Worm (Caenorhabditis elegans): Measurements from ENCODE around the gene K04G11.3.

The K04G11.3 gene

DNA sequence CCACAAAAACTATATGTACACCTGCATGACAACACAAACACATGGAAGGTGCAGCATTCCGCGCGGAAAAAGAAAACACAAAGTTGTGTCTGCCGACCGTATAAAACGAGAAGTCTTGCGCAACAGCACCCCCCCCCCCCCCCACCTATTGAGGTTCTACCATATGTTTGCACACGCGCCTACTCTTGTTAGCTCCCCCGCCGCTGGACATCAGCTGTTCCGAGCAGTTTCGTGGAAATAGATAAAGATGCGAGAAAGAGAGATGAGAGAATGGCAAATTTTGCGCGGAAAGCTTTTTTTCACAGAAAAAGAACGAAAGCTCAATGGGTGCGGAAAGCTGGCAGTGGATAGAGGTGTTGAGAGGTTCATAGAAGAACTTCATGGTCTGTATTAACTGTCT lies 11.9 kb downstream of the K04G11.3 start:
- TF ChIP-seq tbx-11 (GFP tag; IDR thresholded peaks at IDR 0.05), result no peak
- TF ChIP-seq ets-7 (tag; optimal IDR thresholded peaks at IDR 0.05), result no peak
- TF ChIP-seq hnd-1 (tag; optimal IDR thresholded peaks at IDR 0.05), result no peak
- TF ChIP-seq F13C5.2 (tag; optimal IDR thresholded peaks at IDR 0.05), result no peak
- no peak for TF ChIP-seq tbx-37 (GFP tag; conservative IDR thresholded peaks at IDR 0.05)
- no peak for TF ChIP-seq pes-1 (GFP tag; IDR thresholded peaks at IDR 0.05)
- no peak for TF ChIP-seq ama-1 (optimal IDR thresholded peaks at IDR 0.05)
- TF ChIP-seq hmg-4 (GFP tag; optimal IDR thresholded peaks at IDR 0.05), result no peak
- no peak for TF ChIP-seq scrt-1 (GFP tag; IDR thresholded peaks at IDR 0.05)
- TF ChIP-seq ceh-36 (tag; optimal IDR thresholded peaks at IDR 0.05), result no peak
- TF ChIP-seq B0310.2 (tag; optimal IDR thresholded peaks at IDR 0.05), result no peak
- TF ChIP-seq flt-1 (GFP tag; IDR thresholded peaks at IDR 0.05), result no peak
- TF ChIP-seq sea-1 (GFP tag; conservative IDR thresholded peaks at IDR 0.05), result no peak
- no peak for TF ChIP-seq tra-4 (tag; optimal IDR thresholded peaks at IDR 0.05)
- TF ChIP-seq aly-1 (tag; optimal IDR thresholded peaks at IDR 0.05), result no peak
- TF ChIP-seq hmbx-1 (tag; optimal IDR thresholded peaks at IDR 0.05), result no peak

DNA sequence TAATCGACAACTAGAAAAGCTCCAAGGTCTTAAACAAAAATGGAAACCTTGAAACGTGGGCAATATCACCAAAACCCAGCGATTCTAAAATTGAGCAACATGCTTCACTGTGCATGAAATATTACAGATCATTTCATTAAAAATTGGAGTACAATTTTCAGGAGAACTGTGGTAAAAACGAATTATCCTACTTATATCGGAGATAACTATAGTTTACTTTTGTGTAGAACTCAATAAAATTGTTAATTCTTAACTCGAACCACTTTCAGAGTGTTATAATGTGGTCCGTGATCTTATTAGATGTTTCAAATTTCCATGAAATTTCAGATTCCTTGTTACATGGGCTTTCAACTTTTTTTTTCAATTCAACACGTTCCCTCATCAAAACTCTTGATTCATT lies 12.3 kb downstream of the K04G11.3 start, which contains the start of gene K04G11.1:
Gene K04G11.1 (plus strand): TSS at position 301 of the 400 bp plus-strand sequence.
- no peak for TF ChIP-seq ama-1 (optimal IDR thresholded peaks at IDR 0.05)
- TF ChIP-seq hmbx-1 (tag; optimal IDR thresholded peaks at IDR 0.05), result no peak
- no peak for TF ChIP-seq ets-7 (tag; optimal IDR thresholded peaks at IDR 0.05)
- no peak for TF ChIP-seq hmg-4 (GFP tag; optimal IDR thresholded peaks at IDR 0.05)
- TF ChIP-seq pes-1 (GFP tag; IDR thresholded peaks at IDR 0.05), result no peak
- no peak for TF ChIP-seq sea-1 (GFP tag; conservative IDR thresholded peaks at IDR 0.05)
- no peak for TF ChIP-seq F13C5.2 (tag; optimal IDR thresholded peaks at IDR 0.05)
- TF ChIP-seq aly-1 (tag; optimal IDR thresholded peaks at IDR 0.05), result no peak

DNA sequence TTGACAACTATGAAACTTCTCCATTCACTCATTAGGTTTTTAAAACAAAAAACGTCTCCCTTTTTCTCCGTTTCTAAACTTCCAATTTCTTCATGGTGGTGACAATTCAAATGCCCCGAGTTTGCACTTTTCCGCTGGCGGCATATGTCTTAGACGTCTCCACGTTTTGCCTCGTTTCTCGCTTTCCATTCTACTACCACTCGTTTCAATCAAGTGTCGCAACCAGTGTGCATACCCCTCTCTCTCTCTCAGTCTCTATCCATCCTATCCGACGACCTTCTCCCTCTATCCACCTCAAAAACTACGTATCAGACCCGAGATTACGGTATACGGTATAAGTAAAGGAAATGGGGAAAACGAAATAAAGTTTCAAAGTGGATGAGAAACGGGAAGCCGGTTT lies 13.3 kb downstream of the K04G11.3 start:
- TF ChIP-seq tbx-11 (GFP tag; IDR thresholded peaks at IDR 0.05) (no peak), flt-1 (GFP tag; IDR thresholded peaks at IDR 0.05) (no peak), hnd-1 (tag; optimal IDR thresholded peaks at IDR 0.05) (no peak), B0310.2 (tag; optimal IDR thresholded peaks at IDR 0.05) (no peak), tra-4 (tag; optimal IDR thresholded peaks at IDR 0.05) (no peak), hmg-4 (GFP tag; optimal IDR thresholded peaks at IDR 0.05) (no peak), scrt-1 (GFP tag; IDR thresholded peaks at IDR 0.05) (no peak), hmbx-1 (tag; optimal IDR thresholded peaks at IDR 0.05) (no peak), ets-7 (tag; optimal IDR thresholded peaks at IDR 0.05) (no peak), ceh-13 (GFP tag; optimal IDR thresholded peaks at IDR 0.05) (no peak), pes-1 (GFP tag; IDR thresholded peaks at IDR 0.05) (no peak), sea-1 (GFP tag; conservative IDR thresholded peaks at IDR 0.05) (no peak), ceh-36 (tag; optimal IDR thresholded peaks at IDR 0.05) (no peak), aly-1 (tag; optimal IDR thresholded peaks at IDR 0.05) (no peak), ama-1 (optimal IDR thresholded peaks at IDR 0.05) (no peak), F13C5.2 (tag; optimal IDR thresholded peaks at IDR 0.05) (no peak), tbx-37 (GFP tag; conservative IDR thresholded peaks at IDR 0.05) (no peak)

DNA sequence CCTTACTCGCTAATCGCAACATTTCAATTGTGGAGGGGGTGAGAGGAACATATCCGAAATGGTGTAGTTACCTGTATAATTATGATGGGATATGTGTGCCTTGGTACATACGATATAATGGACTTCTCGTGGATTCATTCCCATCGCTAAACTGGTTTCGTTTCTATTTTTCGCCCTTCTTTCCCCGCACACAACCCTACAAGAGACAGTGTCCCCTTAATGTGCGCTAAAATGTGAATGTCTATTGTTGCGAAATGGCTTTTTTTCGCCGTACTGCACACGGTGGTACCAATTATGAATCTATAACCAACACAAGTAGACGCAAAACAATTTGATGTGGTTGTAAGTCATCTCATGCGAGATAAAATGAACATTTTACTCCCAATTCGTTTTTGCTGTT lies 18.1 kb downstream of the K04G11.3 start:
- TF ChIP-seq tra-4 (tag; optimal IDR thresholded peaks at IDR 0.05) (no peak), tbx-11 (GFP tag; IDR thresholded peaks at IDR 0.05) (no peak), ceh-13 (GFP tag; optimal IDR thresholded peaks at IDR 0.05) (no peak), pes-1 (GFP tag; IDR thresholded peaks at IDR 0.05) (no peak), tbx-37 (GFP tag; conservative IDR thresholded peaks at IDR 0.05) (no peak), hmbx-1 (tag; optimal IDR thresholded peaks at IDR 0.05) (no peak)

DNA sequence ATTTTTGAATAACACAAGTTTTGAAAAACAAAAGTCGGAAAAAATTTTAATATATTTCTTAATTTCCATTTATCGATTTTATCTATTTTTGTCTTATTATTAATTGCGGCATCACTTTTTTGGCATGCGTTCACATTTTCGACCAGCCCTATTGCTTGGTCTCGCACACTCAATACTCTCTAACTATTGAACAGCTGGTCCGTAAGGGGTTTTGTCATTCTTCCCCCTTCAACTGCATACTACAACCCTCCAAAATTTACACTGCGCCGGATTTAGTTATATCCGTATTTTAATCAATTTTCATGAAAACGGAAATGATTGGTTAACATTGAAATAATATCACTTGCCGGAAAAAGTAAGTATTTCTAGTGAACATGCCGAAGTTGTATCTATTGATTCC lies 20.1 kb downstream of the K04G11.3 start, which contains the start of gene C11H1.7:
Gene C11H1.7 (plus strand): TSS at position 12 of the 400 bp plus-strand sequence.
- TF ChIP-seq ceh-13 (GFP tag; optimal IDR thresholded peaks at IDR 0.05) (no peak), tra-4 (tag; optimal IDR thresholded peaks at IDR 0.05) (no peak), hmg-4 (GFP tag; optimal IDR thresholded peaks at IDR 0.05) (no peak), ets-7 (tag; optimal IDR thresholded peaks at IDR 0.05) (no peak), hmbx-1 (tag; optimal IDR thresholded peaks at IDR 0.05) (no peak), pes-1 (GFP tag; IDR thresholded peaks at IDR 0.05) (no peak), aly-1 (tag; optimal IDR thresholded peaks at IDR 0.05) (no peak), ceh-36 (tag; optimal IDR thresholded peaks at IDR 0.05) (no peak), sea-1 (GFP tag; conservative IDR thresholded peaks at IDR 0.05) (no peak)

DNA sequence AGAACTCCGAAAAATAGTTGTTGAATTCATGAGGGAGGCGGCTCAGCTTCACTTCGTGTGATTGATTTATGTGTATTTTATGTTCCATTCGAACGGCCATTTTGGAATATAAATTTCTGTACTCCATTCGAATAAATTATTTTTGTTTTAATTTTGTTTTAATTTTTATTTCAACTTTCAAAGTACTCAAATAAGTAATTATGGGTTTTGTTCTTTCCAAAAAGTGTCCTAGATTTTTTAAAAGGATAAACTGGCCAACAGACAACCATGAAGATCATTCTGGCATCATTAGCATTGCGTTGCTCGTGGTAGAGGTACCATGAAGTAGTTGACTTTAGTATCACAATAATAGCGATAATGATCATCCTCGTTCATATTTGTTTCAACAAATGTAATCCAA lies 20.9 kb downstream of the K04G11.3 start:
- no peak for TF ChIP-seq B0310.2 (tag; optimal IDR thresholded peaks at IDR 0.05)
- no peak for TF ChIP-seq tbx-37 (GFP tag; conservative IDR thresholded peaks at IDR 0.05)

DNA sequence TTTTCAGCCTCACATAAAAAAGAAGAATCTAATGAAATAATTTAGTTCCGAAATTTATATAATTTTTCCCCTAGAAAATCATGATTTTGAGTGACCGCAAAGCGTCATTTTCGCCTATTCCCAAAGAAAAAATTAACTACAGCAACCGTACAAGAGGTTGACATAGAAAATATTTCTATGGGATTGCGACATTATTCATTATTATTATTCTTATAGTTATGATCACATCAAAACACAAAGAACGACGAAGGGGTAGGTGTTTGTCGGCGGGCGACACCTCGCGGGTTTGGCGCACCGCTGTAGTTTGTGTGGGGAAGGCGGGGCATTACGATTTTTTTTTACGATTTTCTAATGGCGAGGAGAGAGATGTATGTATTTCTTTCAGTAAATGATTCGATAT lies 23.2 kb downstream of the K04G11.3 start:
- no peak for TF ChIP-seq hmg-4 (GFP tag; optimal IDR thresholded peaks at IDR 0.05)
- no peak for TF ChIP-seq ceh-36 (tag; optimal IDR thresholded peaks at IDR 0.05)
- TF ChIP-seq ets-7 (tag; optimal IDR thresholded peaks at IDR 0.05), result no peak
- no peak for TF ChIP-seq tbx-37 (GFP tag; conservative IDR thresholded peaks at IDR 0.05)
- TF ChIP-seq ama-1 (optimal IDR thresholded peaks at IDR 0.05), result no peak
- no peak for TF ChIP-seq sea-1 (GFP tag; conservative IDR thresholded peaks at IDR 0.05)
- TF ChIP-seq F13C5.2 (tag; optimal IDR thresholded peaks at IDR 0.05), result no peak
- no peak for TF ChIP-seq tra-4 (tag; optimal IDR thresholded peaks at IDR 0.05)
- no peak for TF ChIP-seq tbx-11 (GFP tag; IDR thresholded peaks at IDR 0.05)
- no peak for TF ChIP-seq flt-1 (GFP tag; IDR thresholded peaks at IDR 0.05)
- no peak for TF ChIP-seq scrt-1 (GFP tag; IDR thresholded peaks at IDR 0.05)
- no peak for TF ChIP-seq aly-1 (tag; optimal IDR thresholded peaks at IDR 0.05)
- no peak for TF ChIP-seq hnd-1 (tag; optimal IDR thresholded peaks at IDR 0.05)
- TF ChIP-seq ceh-13 (GFP tag; optimal IDR thresholded peaks at IDR 0.05), result no peak
- no peak for TF ChIP-seq B0310.2 (tag; optimal IDR thresholded peaks at IDR 0.05)

DNA sequence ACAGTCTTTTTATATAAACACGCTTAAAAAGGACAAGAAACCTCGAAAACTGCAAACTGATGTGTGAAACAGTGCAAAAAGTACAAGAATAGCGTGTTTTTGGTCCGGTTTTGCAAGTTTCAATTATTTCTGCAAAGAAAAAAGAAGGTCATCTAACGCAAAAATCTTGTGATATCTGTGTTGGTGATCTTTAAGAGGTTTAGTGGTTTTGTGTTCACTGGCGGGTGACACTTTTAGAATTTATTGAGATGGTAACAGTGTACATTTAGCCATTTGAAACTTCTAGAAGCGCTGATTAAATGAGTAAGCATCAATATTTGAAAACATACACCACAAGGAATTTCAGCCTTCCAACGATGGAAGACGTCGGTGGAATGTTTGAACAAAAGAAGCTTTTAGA lies 24.7 kb downstream of the K04G11.3 start:
- TF ChIP-seq hnd-1 (tag; optimal IDR thresholded peaks at IDR 0.05) (no peak), hmbx-1 (tag; optimal IDR thresholded peaks at IDR 0.05) (no peak), scrt-1 (GFP tag; IDR thresholded peaks at IDR 0.05) (no peak), tra-4 (tag; optimal IDR thresholded peaks at IDR 0.05) (no peak), flt-1 (GFP tag; IDR thresholded peaks at IDR 0.05) (no peak), ceh-13 (GFP tag; optimal IDR thresholded peaks at IDR 0.05) (no peak), sea-1 (GFP tag; conservative IDR thresholded peaks at IDR 0.05) (no peak), B0310.2 (tag; optimal IDR thresholded peaks at IDR 0.05) (no peak), tbx-37 (GFP tag; conservative IDR thresholded peaks at IDR 0.05) (no peak), F13C5.2 (tag; optimal IDR thresholded peaks at IDR 0.05) (no peak), ets-7 (tag; optimal IDR thresholded peaks at IDR 0.05) (no peak)

Measured in whole organism, early embryonic.